Worm (Caenorhabditis elegans) whole organism, L2 larva: ENCODE results near the gene Y54G11A.2.

Experiments
- C34F6.9 ChIP-seq: fragments of 150-350 bp; optimal IDR thresholded peaks from 2 replicates; lab custom pipeline; 2014; ENCODE audit warnings: missing biosample characterization, missing genetic modification characterization
- F13H6.1 ChIP-seq: sonication (generic microtip); optimal IDR thresholded peaks from 2 replicates; lab custom pipeline; 2016; ENCODE audit warnings: missing genetic modification characterization, missing compliant biosample characterization
- R02D3.7 ChIP-seq: fragments of 150-350 bp; optimal IDR thresholded peaks from 2 replicates; lab custom pipeline; 2014; ENCODE audit warnings: missing biosample characterization, missing genetic modification characterization
- Y55F3AM.14 ChIP-seq: fragments of 200-800 bp; sonication (Bioruptor generic); optimal IDR thresholded peaks from 2 replicates; lab custom pipeline; 2018; ENCODE audit warnings: mild to moderate bottlenecking, missing genetic modification characterization, missing compliant biosample characterization
- ZK546.5 ChIP-seq: sonication (generic microtip); optimal IDR thresholded peaks from 2 replicates; lab custom pipeline; 2017; ENCODE audit warnings: missing biosample characterization, missing genetic modification characterization
- alr-1 ChIP-seq: fragments of 150-350 bp; optimal IDR thresholded peaks from 2 replicates; lab custom pipeline; 2014; ENCODE audit warnings: missing biosample characterization, missing genetic modification characterization
- aly-2 ChIP-seq: fragments of 150-350 bp; optimal IDR thresholded peaks from 2 replicates; lab custom pipeline; 2014; ENCODE audit warnings: missing biosample characterization, missing genetic modification characterization
- ama-1 ChIP-seq: fragments of 150-350 bp; optimal IDR thresholded peaks from 2 replicates; lab custom pipeline; 2018; ENCODE audit warnings: inconsistent platforms
- blmp-1 ChIP-seq: sonication (generic microtip); optimal IDR thresholded peaks from 2 replicates; lab custom pipeline; 2017; ENCODE audit warnings: missing genetic modification characterization, mild to moderate bottlenecking, missing compliant biosample characterization, antibody characterized with exemption, moderate library complexity; ENCODE audit not compliant: insufficient read depth
- ceh-16 ChIP-seq: fragments of 150-350 bp; optimal IDR thresholded peaks from 2 replicates; lab custom pipeline; 2014; ENCODE audit warnings: missing biosample characterization, missing genetic modification characterization
- ceh-82 ChIP-seq: fragments of 150-350 bp; optimal IDR thresholded peaks from 2 replicates; lab custom pipeline; 2014; ENCODE audit warnings: missing biosample characterization, missing genetic modification characterization
- crh-2 ChIP-seq: sonication (generic microtip); optimal IDR thresholded peaks from 2 replicates; lab custom pipeline; 2017; ENCODE audit warnings: missing biosample characterization, missing genetic modification characterization
- elt-3 ChIP-seq: sonication (generic microtip); optimal IDR thresholded peaks from 2 replicates; lab custom pipeline; 2017; ENCODE audit warnings: missing biosample characterization, missing genetic modification characterization
- fos-1 ChIP-seq: fragments of 150-350 bp; optimal IDR thresholded peaks from 2 replicates; lab custom pipeline; 2014; ENCODE audit warnings: missing biosample characterization, missing genetic modification characterization
- gmeb-1 ChIP-seq: fragments of 150-350 bp; optimal IDR thresholded peaks from 2 replicates; lab custom pipeline; 2014; ENCODE audit warnings: missing biosample characterization, missing genetic modification characterization
- lin-11 ChIP-seq: fragments of 150-350 bp; sonication (generic microtip); optimal IDR thresholded peaks from 2 replicates; lab custom pipeline; 2014; ENCODE audit warnings: missing biosample characterization, missing genetic modification characterization, inconsistent platforms, mixed read lengths
- lin-13 ChIP-seq: fragments of 150-350 bp; optimal IDR thresholded peaks from 2 replicates; lab custom pipeline; 2014; ENCODE audit warnings: missing biosample characterization, missing genetic modification reagents, missing genetic modification characterization
- lin-39 ChIP-seq: fragments of 150-350 bp; optimal IDR thresholded peaks from 2 replicates; lab custom pipeline; 2014; ENCODE audit warnings: missing biosample characterization, missing genetic modification reagents, missing genetic modification characterization
- lsy-2 ChIP-seq, 2 experiments: fragments of 150-350 bp in 1 of 2; sonication (generic microtip) in 1 of 2; optimal IDR thresholded peaks; 2 replicates each; lab custom pipeline; 2014 to 2017; ENCODE audit warnings: missing biosample characterization in 2 of 2, missing genetic modification characterization in 2 of 2
- mab-5 ChIP-seq: fragments of 150-350 bp; optimal IDR thresholded peaks from 2 replicates; lab custom pipeline; 2014; ENCODE audit warnings: missing biosample characterization, missing genetic modification characterization
- mdl-1 ChIP-seq, 2 experiments: fragments of 150-350 bp in 1 of 2; sonication (generic microtip) in 1 of 2; optimal IDR thresholded peaks; 2 replicates each; lab custom pipeline; 2017; ENCODE audit warnings: missing biosample characterization in 2 of 2, missing genetic modification characterization in 2 of 2
- nhr-12 ChIP-seq: fragments of 150-350 bp; optimal IDR thresholded peaks from 2 replicates; lab custom pipeline; 2014; ENCODE audit warnings: missing biosample characterization, missing genetic modification characterization
- nhr-129 ChIP-seq: fragments of 150-350 bp; optimal IDR thresholded peaks from 2 replicates; lab custom pipeline; 2014; ENCODE audit warnings: missing biosample characterization, missing genetic modification characterization
- nhr-21 ChIP-seq: fragments of 150-350 bp; optimal IDR thresholded peaks from 2 replicates; lab custom pipeline; 2014; ENCODE audit warnings: missing biosample characterization, missing genetic modification characterization
- nhr-23 ChIP-seq: fragments of 150-350 bp; optimal IDR thresholded peaks from 2 replicates; lab custom pipeline; 2014; ENCODE audit warnings: missing biosample characterization, missing genetic modification reagents, missing genetic modification characterization
- nhr-237 ChIP-seq: fragments of 150-350 bp; optimal IDR thresholded peaks from 2 replicates; lab custom pipeline; 2014; ENCODE audit warnings: missing biosample characterization, missing genetic modification characterization
- nhr-25 ChIP-seq: fragments of 150-350 bp; sonication (generic microtip); optimal IDR thresholded peaks from 3 replicates; lab custom pipeline; 2014; ENCODE audit warnings: missing biosample characterization, missing genetic modification characterization
- nhr-77 ChIP-seq: fragments of 150-350 bp; optimal IDR thresholded peaks from 2 replicates; lab custom pipeline; 2014; ENCODE audit warnings: missing biosample characterization, missing genetic modification characterization
- peb-1 ChIP-seq: fragments of 150-350 bp; optimal IDR thresholded peaks from 2 replicates; lab custom pipeline; 2014; ENCODE audit warnings: missing biosample characterization, missing genetic modification characterization
- sem-4 ChIP-seq: fragments of 150-350 bp; optimal IDR thresholded peaks from 2 replicates; lab custom pipeline; 2014; ENCODE audit warnings: missing biosample characterization, missing genetic modification reagents, missing genetic modification characterization
- sma-3 ChIP-seq: sonication (generic microtip); optimal IDR thresholded peaks from 2 replicates; lab custom pipeline; 2016; ENCODE audit warnings: missing genetic modification reagents, missing genetic modification characterization, missing compliant biosample characterization
- sma-9 ChIP-seq, 2 experiments: fragments of 150-350 bp in 1 of 2; sonication (generic microtip) in 1 of 2; optimal IDR thresholded peaks; 2 replicates each; lab custom pipeline; 2014 to 2016; ENCODE audit warnings: missing genetic modification characterization in 2 of 2, mild to moderate bottlenecking in 1 of 2, missing biosample characterization in 1 of 2, missing compliant biosample characterization in 1 of 2, missing genetic modification reagents in 1 of 2, moderate library complexity in 1 of 2
- unc-39 ChIP-seq: fragments of 150-350 bp; optimal IDR thresholded peaks from 2 replicates; lab custom pipeline; 2014; ENCODE audit warnings: missing biosample characterization, missing genetic modification characterization
- unc-55 ChIP-seq: fragments of 150-350 bp; sonication (generic microtip); optimal IDR thresholded peaks from 3 replicates; lab custom pipeline; 2014; ENCODE audit warnings: missing biosample characterization, missing genetic modification reagents, missing genetic modification characterization
- unc-62 ChIP-seq: fragments of 150-350 bp; optimal IDR thresholded peaks from 2 replicates; lab custom pipeline; 2014; ENCODE audit warnings: missing biosample characterization, missing genetic modification reagents, missing genetic modification characterization
- zag-1 ChIP-seq: fragments of 150-350 bp; optimal IDR thresholded peaks from 2 replicates; lab custom pipeline; 2014; ENCODE audit warnings: missing biosample characterization, missing genetic modification characterization
- ztf-1 ChIP-seq: fragments of 200-800 bp; sonication (Bioruptor generic); conservative IDR thresholded peaks from 2 replicates; pipeline ENCODE4 v1.3.6; 2022; ENCODE audit warnings: missing genetic modification characterization, missing compliant biosample characterization

Y54G11A.2 gene

DNA sequence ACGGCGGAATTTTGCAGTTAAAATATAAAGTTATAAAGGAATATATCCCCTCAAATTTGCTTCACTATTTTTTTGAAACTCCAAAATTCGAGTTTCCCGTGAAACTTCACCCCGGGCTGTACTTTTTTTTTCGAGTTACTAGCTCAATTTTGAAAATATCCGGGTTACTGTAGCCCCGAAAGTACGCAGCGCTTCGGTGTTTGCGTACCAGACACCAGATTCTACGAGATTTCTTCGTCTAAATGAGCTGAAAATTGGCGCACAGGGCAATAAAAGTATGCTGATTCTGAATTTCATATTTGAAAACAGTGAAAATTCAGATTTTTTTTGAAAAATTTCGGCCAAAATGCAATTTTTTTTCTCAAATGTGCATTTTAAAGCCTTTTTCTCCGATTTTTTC, 21.2 kb upstream of the Y54G11A.2 start:
- TF ChIP-seq blmp-1 (tag; lab: Kevin White, UChicago) (no peak), R02D3.7 (tag; lab: Kevin White, UChicago) (no peak), nhr-21 (tag; lab: Kevin White, UChicago) (no peak), aly-2 (tag; lab: Kevin White, UChicago) (no peak), ceh-82 (tag; lab: Kevin White, UChicago) (no peak), zag-1 (tag; lab: Kevin White, UChicago) (no peak), peb-1 (tag; lab: Kevin White, UChicago) (no peak), nhr-23 (tag; lab: Kevin White, UChicago) (no peak), elt-3 (tag; lab: Kevin White, UChicago) (no peak), fos-1 (no peak), ama-1 (lab: Kevin White, UChicago) (no peak), lin-13 (no peak), unc-39 (no peak), C34F6.9 (tag; lab: Kevin White, UChicago) (no peak), lin-11 (no peak), nhr-25 (tag; lab: Kevin White, UChicago) (no peak), unc-55 (no peak), crh-2 (no peak), nhr-237 (tag; lab: Kevin White, UChicago) (no peak)
- TF ChIP-seq, all 48 proteins: peak for 0

DNA sequence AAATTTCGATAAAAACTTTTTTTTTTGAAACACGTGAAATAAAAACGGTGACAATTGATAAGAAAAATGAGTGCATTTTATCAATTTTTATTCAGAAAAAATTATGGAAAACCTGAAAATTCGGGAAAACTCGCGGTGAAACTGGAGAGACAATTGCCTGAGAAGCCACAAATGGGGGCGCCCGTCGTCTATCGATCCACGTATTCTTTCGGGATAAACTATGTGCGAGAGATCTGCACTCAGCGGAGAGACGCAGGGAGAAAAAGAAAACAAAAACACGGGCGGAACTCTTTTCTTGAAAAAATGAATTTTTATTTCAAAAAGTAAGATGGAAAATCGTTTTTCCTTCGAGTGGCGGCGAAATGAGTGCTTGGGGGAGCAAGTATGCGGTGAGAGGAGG, 18.3 kb upstream of the Y54G11A.2 start, which contains the start of gene men-1:
Gene men-1 (minus strand): TSS at position 242 of the 400 bp plus-strand sequence.
- TF ChIP-seq C34F6.9 (tag; lab: Kevin White, UChicago): peak; percentile 19
- TF ChIP-seq gmeb-1 (tag; lab: Kevin White, UChicago): no peak

DNA sequence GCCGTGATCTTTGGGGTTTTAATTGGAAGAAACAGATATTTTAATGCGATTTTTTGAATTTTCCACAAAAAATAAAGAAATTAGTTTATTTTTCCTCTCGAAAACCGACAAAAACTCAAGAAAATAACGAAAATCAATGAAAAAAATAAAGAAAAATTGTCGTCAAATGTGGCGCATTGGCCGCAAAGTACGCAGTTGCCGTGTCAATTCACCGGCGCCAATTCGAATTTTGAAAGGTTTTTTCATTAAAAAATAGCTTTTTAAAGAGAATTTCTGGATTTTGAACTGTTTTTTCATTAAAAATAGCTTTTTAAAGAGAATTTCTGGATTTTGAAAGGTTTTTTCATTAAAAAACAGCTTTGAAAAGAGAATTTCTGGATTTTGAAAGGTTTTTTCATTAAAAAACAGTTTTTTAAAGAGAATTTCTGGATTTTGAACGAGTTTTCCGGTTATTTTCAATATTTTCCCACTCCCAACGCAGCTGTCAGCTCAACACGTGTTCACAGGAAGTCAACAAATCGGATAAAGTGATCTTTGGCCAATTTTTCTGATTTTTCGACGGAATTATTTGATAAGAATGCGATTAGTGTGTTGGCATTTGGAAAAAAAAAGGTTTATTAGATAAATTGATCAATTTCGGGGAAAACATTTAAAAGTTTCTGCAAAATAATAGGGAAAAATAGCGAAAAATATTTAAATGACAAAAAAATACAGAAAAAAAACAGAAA, 17.6 kb upstream of the Y54G11A.2 start:
- no peak for TF ChIP-seq fos-1
- no peak for TF ChIP-seq ceh-82 (tag; lab: Kevin White, UChicago)
- TF ChIP-seq Y55F3AM.14 (GFP tag; lab: Kevin White, UChicago): no peak
- TF ChIP-seq nhr-12: no peak
- TF ChIP-seq sma-9 (GFP tag; optimal IDR thresholded peaks at IDR 0.05; lab: Kevin White, UChicago): no peak
- no peak for TF ChIP-seq sma-9 (tag; optimal IDR thresholded peaks at IDR 0.05; lab: Kevin White, UChicago)
- no peak for TF ChIP-seq unc-62 (GFP tag; lab: Kevin White, UChicago)
- peak; percentile 23 for TF ChIP-seq gmeb-1 (tag; lab: Kevin White, UChicago)
- no peak for TF ChIP-seq crh-2
- peak; percentile 10 for TF ChIP-seq unc-55

DNA sequence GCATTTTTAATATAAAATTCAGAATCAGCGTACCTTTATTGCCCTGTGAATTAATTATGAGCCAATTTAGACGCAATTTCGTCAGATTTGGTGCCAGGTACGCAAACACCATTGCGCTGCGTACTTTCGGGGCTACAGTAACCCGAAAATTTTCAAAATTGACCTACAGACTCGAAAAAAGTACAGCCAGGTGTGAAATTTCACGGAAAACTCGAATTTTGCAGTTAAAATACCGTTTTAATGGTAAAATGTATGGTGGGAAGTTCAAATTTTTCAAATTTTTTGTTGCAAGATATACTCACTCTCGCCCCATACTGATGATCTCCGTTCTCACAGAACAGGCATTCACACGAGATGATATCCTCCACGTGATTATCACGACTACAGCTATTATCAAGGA, 15.6 kb upstream of the Y54G11A.2 start:
- TF ChIP-seq gmeb-1 (tag; lab: Kevin White, UChicago): no peak
- no peak for TF ChIP-seq ZK546.5 (tag; lab: Kevin White, UChicago)
- TF ChIP-seq ztf-1 (GFP tag; lab: Robert Waterston, UW): no peak
- TF ChIP-seq peb-1 (tag; lab: Kevin White, UChicago): no peak
- TF ChIP-seq fos-1: no peak
- no peak for TF ChIP-seq sma-3
- no peak for TF ChIP-seq ama-1 (lab: Kevin White, UChicago)
- TF ChIP-seq nhr-21 (tag; lab: Kevin White, UChicago): no peak
- TF ChIP-seq nhr-237 (tag; lab: Kevin White, UChicago): no peak
- no peak for TF ChIP-seq sem-4 (tag; lab: Kevin White, UChicago)
- no peak for TF ChIP-seq F13H6.1 (tag; lab: Kevin White, UChicago)
- no peak for TF ChIP-seq C34F6.9 (tag; lab: Kevin White, UChicago)

DNA sequence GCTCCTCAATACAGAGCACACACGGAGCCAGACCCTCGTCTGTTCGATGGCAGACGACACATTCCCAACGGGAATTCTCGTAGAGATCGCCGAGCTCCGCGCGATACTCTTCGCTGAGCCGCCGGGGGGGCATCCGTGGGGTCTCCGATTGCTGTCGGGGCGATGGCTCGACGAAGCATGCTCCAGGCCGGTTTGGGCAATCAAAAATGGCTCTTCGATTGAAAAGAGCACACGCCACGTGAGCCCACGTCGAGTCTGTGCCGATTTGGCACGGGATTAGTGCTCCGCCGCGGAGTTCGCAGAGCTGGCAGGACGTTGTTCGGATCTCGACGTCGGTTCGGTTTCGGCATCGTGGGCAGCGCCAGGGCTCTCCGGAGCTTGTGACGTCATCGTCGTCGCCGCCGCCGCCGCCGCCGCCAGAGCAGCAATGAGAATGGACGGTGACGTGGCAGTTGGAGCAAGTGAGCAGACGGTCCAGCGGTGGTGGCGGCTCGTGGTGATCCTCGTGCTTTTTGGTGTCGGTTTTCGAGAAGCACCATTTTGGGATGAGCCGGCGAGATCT, 14.8 kb upstream of the Y54G11A.2 start:
- no peak for TF ChIP-seq blmp-1 (tag; lab: Kevin White, UChicago)

DNA sequence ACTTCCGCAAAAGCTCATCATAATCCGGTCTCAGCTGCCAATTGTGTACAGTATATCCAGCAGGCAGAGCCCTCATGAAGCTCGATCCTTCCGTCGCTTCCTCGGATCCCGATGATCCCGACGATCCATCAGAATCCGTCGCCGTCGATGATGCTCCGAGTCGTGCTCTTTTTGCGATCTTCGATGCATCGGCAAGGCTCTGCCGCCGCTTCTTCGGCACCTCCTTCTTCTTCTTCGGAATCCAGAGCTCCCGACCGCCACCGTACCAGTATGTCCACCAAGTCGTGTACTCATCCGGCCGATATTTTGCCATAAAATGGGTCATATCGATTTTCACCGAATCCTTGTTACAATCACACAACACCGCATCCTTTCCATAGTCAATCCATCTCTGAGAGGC, 12.2 kb upstream of the Y54G11A.2 start:
- TF ChIP-seq nhr-129 (no peak), ztf-1 (GFP tag; lab: Robert Waterston, UW) (no peak), elt-3 (tag; lab: Kevin White, UChicago) (no peak), nhr-77 (tag; lab: Kevin White, UChicago) (no peak), crh-2 (no peak), mdl-1 (tag; optimal IDR thresholded peaks at IDR 0.05; lab: Kevin White, UChicago) (no peak), mab-5 (tag; lab: Kevin White, UChicago) (no peak), gmeb-1 (tag; lab: Kevin White, UChicago) (no peak), sma-9 (GFP tag; optimal IDR thresholded peaks at IDR 0.05; lab: Kevin White, UChicago) (no peak), sma-9 (tag; optimal IDR thresholded peaks at IDR 0.05; lab: Kevin White, UChicago) (no peak), lin-11 (no peak), Y55F3AM.14 (GFP tag; lab: Kevin White, UChicago) (no peak), ceh-16 (tag; lab: Kevin White, UChicago) (no peak), unc-55 (no peak), alr-1 (no peak), fos-1 (no peak), lin-39 (tag; lab: Kevin White, UChicago) (no peak), lsy-2 (tag; optimal IDR thresholded peaks at IDR 0.05; lab: Kevin White, UChicago) (no peak), sem-4 (tag; lab: Kevin White, UChicago) (no peak)
